Fruit fly (Drosophila melanogaster) whole organism: ENCODE data around the gene CG14324.

ENCODE experiments used
- CG8478 ChIP-seq: fragments of >200 bp; optimal IDR thresholded peaks from 2 replicates; lab custom pipeline; 2018; ENCODE audit warnings: inconsistent platforms
- EcR ChIP-seq, 2 experiments: fragments of >200 bp; optimal IDR thresholded peaks; 2 replicates each; lab custom pipeline; 2017; ENCODE audit warnings: missing biosample characterization in 2 of 2, missing genetic modification characterization in 2 of 2, missing genetic modification reagents in 2 of 2
- pan ChIP-seq: fragments of >200 bp; optimal IDR thresholded peaks from 2 replicates; lab custom pipeline; 2017
- psq ChIP-seq: fragments of >200 bp; optimal IDR thresholded peaks from 2 replicates; lab custom pipeline; 2017
- usp ChIP-seq: fragments of >200 bp; optimal IDR thresholded peaks from 2 replicates; lab custom pipeline; 2017; ENCODE audit warnings: missing biosample characterization, missing genetic modification characterization, mixed read lengths

dm6 chr3R:17612587-17612986 lies 6.0 kb downstream of the CG14324 start, which contains the start of gene CG34281:
- no peak for TF ChIP-seq usp (GFP tag; lab: Kevin White, UChicago)
- no peak for TF ChIP-seq EcR (GFP tag; optimal IDR thresholded peaks at IDR 0.05; lab: Kevin White, UChicago)
- TF ChIP-seq psq = no peak
- TF ChIP-seq pan (lab: Kevin White, UChicago) = no peak
- TF ChIP-seq CG8478 (lab: Kevin White, UChicago) = no peak
